Worm (Caenorhabditis elegans) whole organism, young adult: ENCODE measurements around the gene W08E12.8.
A peak's percentile ranks its signal among the peaks of the same experiment; 100 is the strongest.

ENCODE experiments used
- C17E4.6 ChIP-seq: fragments of 200-800 bp; sonication (Bioruptor generic); IDR thresholded peaks from 2 replicates; pipeline ENCODE4 v1.3.6; 2022; ENCODE audit warnings: missing genetic modification reagents, missing genetic modification characterization, missing compliant biosample characterization
- F49E8.2 ChIP-seq: sonication (generic microtip); optimal IDR thresholded peaks from 3 replicates; lab custom pipeline; 2017; ENCODE audit warnings: missing genetic modification characterization, mild to moderate bottlenecking, missing compliant biosample characterization, antibody characterized with exemption, moderate library complexity; ENCODE audit not compliant: insufficient read depth
- F55B11.4 ChIP-seq: sonication (generic microtip); optimal IDR thresholded peaks from 2 replicates; lab custom pipeline; 2016; ENCODE audit warnings: missing compliant biosample characterization, missing genetic modification characterization, borderline replicate concordance; ENCODE audit not compliant: insufficient read depth
- F57A8.1 ChIP-seq: fragments of 200-800 bp; sonication (Bioruptor generic); optimal IDR thresholded peaks from 2 replicates; lab custom pipeline; 2018; ENCODE audit warnings: mild to moderate bottlenecking, missing genetic modification characterization, moderate library complexity, missing compliant biosample characterization
- K11D2.4 ChIP-seq: fragments of 200-800 bp; sonication (Bioruptor generic); IDR thresholded peaks from 2 replicates; pipeline ENCODE4 v1.3.6; 2022; ENCODE audit warnings: missing genetic modification reagents, missing genetic modification characterization, missing compliant biosample characterization
- K12H6.12 ChIP-seq: fragments of 200-800 bp; sonication (Bioruptor generic); optimal IDR thresholded peaks from 2 replicates; lab custom pipeline; 2018; ENCODE audit warnings: mild to moderate bottlenecking, missing genetic modification characterization, missing compliant biosample characterization
- T07F8.4 ChIP-seq: sonication (generic microtip); optimal IDR thresholded peaks from 2 replicates; lab custom pipeline; 2016; ENCODE audit warnings: mild to moderate bottlenecking, missing genetic modification characterization, moderate library complexity, missing compliant biosample characterization
- Y53F4B.3 ChIP-seq: fragments of 200-800 bp; sonication (Bioruptor generic); IDR thresholded peaks from 2 replicates; pipeline ENCODE4 v1.3.6; 2022; ENCODE audit warnings: missing genetic modification reagents, missing genetic modification characterization, missing compliant biosample characterization
- Y53G8AR.9 ChIP-seq: fragments of 200-800 bp; sonication (Bioruptor generic); conservative IDR thresholded peaks from 2 replicates; pipeline ENCODE4 v1.3.6; 2022; ENCODE audit warnings: missing genetic modification reagents, missing genetic modification characterization, missing compliant biosample characterization
- ZK185.1 ChIP-seq: sonication (generic microtip); optimal IDR thresholded peaks from 2 replicates; lab custom pipeline; 2016; ENCODE audit warnings: mild to moderate bottlenecking, missing genetic modification characterization, missing compliant biosample characterization; ENCODE audit not compliant: poor library complexity, severe bottlenecking
- atf-7 ChIP-seq: sonication (generic microtip); optimal IDR thresholded peaks from 2 replicates; lab custom pipeline; 2017; ENCODE audit warnings: mild to moderate bottlenecking, missing genetic modification characterization, missing compliant biosample characterization
- athp-1 ChIP-seq: sonication (generic microtip); optimal IDR thresholded peaks from 2 replicates; lab custom pipeline; 2017; ENCODE audit warnings: mild to moderate bottlenecking, missing genetic modification characterization, missing compliant biosample characterization
- attf-3 ChIP-seq: fragments of 200-800 bp; sonication (Bioruptor generic); conservative IDR thresholded peaks from 2 replicates; pipeline ENCODE4 v1.3.6; 2022; ENCODE audit warnings: missing genetic modification reagents, missing genetic modification characterization, missing compliant biosample characterization
- attf-6 ChIP-seq: fragments of 200-800 bp; sonication (Bioruptor generic); IDR thresholded peaks from 2 replicates; pipeline ENCODE4 v1.3.6; 2022; ENCODE audit warnings: missing genetic modification reagents, missing genetic modification characterization, missing compliant biosample characterization
- bed-2 ChIP-seq: fragments of 200-800 bp; sonication (Bioruptor generic); IDR thresholded peaks from 2 replicates; pipeline ENCODE4 v1.3.6; 2022; ENCODE audit warnings: missing genetic modification reagents, missing genetic modification characterization, missing compliant biosample characterization
- ceh-100 ChIP-seq: fragments of 200-800 bp; sonication (Bioruptor generic); IDR thresholded peaks from 2 replicates; pipeline ENCODE4 v1.3.6; 2022; ENCODE audit warnings: missing genetic modification reagents, missing genetic modification characterization, missing compliant biosample characterization
- ceh-27 ChIP-seq: fragments of 200-800 bp; sonication (Bioruptor generic); optimal IDR thresholded peaks from 2 replicates; lab custom pipeline; 2018; ENCODE audit warnings: mild to moderate bottlenecking, missing genetic modification characterization, moderate library complexity, missing compliant biosample characterization
- ceh-40 ChIP-seq: fragments of 200-800 bp; sonication (Bioruptor generic); IDR thresholded peaks from 2 replicates; pipeline ENCODE4 v1.3.6; 2022; ENCODE audit warnings: missing genetic modification characterization, missing compliant biosample characterization
- ceh-91 ChIP-seq: fragments of 200-800 bp; sonication (Bioruptor generic); IDR thresholded peaks from 2 replicates; pipeline ENCODE4 v1.3.6; 2022; ENCODE audit warnings: missing genetic modification reagents, missing genetic modification characterization, missing compliant biosample characterization
- dpl-1 ChIP-seq: fragments of 150-350 bp; optimal IDR thresholded peaks from 2 replicates; lab custom pipeline; 2014; ENCODE audit warnings: missing biosample characterization, missing genetic modification reagents, missing genetic modification characterization
- efl-1 ChIP-seq: fragments of 150-350 bp; optimal IDR thresholded peaks from 2 replicates; lab custom pipeline; 2014; ENCODE audit warnings: missing biosample characterization, missing genetic modification reagents, missing genetic modification characterization
- egl-44 ChIP-seq: fragments of 200-800 bp; sonication (Bioruptor generic); IDR thresholded peaks from 2 replicates; pipeline ENCODE4 v1.3.6; 2022; ENCODE audit warnings: missing genetic modification reagents, missing genetic modification characterization, missing compliant biosample characterization
- fkh-3 ChIP-seq: sonication (generic microtip); optimal IDR thresholded peaks from 2 replicates; lab custom pipeline; 2016; ENCODE audit warnings: mild to moderate bottlenecking, missing genetic modification characterization, missing compliant biosample characterization
- him-1 ChIP-seq: sonication (generic microtip); optimal IDR thresholded peaks from 2 replicates; lab custom pipeline; 2016; ENCODE audit warnings: missing genotype, missing genetic modification reagents, missing genetic modification characterization, missing compliant biosample characterization
- hsf-1 ChIP-seq: fragments of 200-800 bp; sonication (Bioruptor generic); IDR thresholded peaks from 2 replicates; pipeline ENCODE4 v1.3.6; 2022; ENCODE audit warnings: missing genetic modification reagents, missing genetic modification characterization, missing compliant biosample characterization
- lin-26 ChIP-seq: fragments of 200-800 bp; sonication (Bioruptor generic); IDR thresholded peaks from 2 replicates; pipeline ENCODE4 v1.3.6; 2022; ENCODE audit warnings: missing genetic modification reagents, missing genetic modification characterization, missing compliant biosample characterization
- madf-10 ChIP-seq: sonication (generic microtip); optimal IDR thresholded peaks from 2 replicates; lab custom pipeline; 2016; ENCODE audit warnings: mild to moderate bottlenecking, missing genetic modification characterization, missing compliant biosample characterization
- madf-3 ChIP-seq: fragments of 200-800 bp; sonication (Bioruptor generic); IDR thresholded peaks from 2 replicates; pipeline ENCODE4 v1.3.6; 2022; ENCODE audit warnings: missing genetic modification reagents, missing genetic modification characterization, missing compliant biosample characterization
- madf-6 ChIP-seq: fragments of 200-800 bp; sonication (Bioruptor generic); IDR thresholded peaks from 2 replicates; pipeline ENCODE4 v1.3.6; 2022; ENCODE audit warnings: missing genetic modification reagents, missing genetic modification characterization, missing compliant biosample characterization
- nhr-120 ChIP-seq: fragments of 200-800 bp; sonication (Bioruptor generic); IDR thresholded peaks from 2 replicates; pipeline ENCODE4 v1.3.6; 2022; ENCODE audit warnings: missing genetic modification characterization, missing compliant biosample characterization
- nhr-179 ChIP-seq: sonication (generic microtip); optimal IDR thresholded peaks from 2 replicates; lab custom pipeline; 2016; ENCODE audit warnings: mild to moderate bottlenecking, missing genetic modification characterization, missing compliant biosample characterization
- pbrm-1 ChIP-seq: fragments of 200-800 bp; sonication (Bioruptor generic); IDR thresholded peaks from 2 replicates; pipeline ENCODE4 v1.3.6; 2022; ENCODE audit warnings: missing genetic modification reagents, missing genetic modification characterization, missing compliant biosample characterization
- rcor-1 ChIP-seq: fragments of 200-800 bp; sonication (Bioruptor generic); IDR thresholded peaks from 2 replicates; pipeline ENCODE4 v1.3.6; 2022; ENCODE audit warnings: missing genetic modification reagents, missing genetic modification characterization, missing compliant biosample characterization
- rpc-1 ChIP-seq, 2 experiments: fragments of 150-350 bp in 1 of 2; sonication (generic microtip) in 1 of 2; optimal IDR thresholded peaks; 2 replicates each; lab custom pipeline; 2014 to 2018; ENCODE audit warnings: missing biosample characterization in 1 of 2, missing genetic modification characterization in 1 of 2, missing genetic modification reagents in 1 of 2, missing genotype in 1 of 2
- snpc-1.1 ChIP-seq: sonication (generic microtip); optimal IDR thresholded peaks from 2 replicates; lab custom pipeline; 2017; ENCODE audit warnings: missing genetic modification characterization, mild to moderate bottlenecking, missing compliant biosample characterization, antibody characterized with exemption, moderate library complexity, missing genotype, missing genetic modification reagents; ENCODE audit not compliant: insufficient read depth
- snpc-3.4 ChIP-seq: sonication (generic microtip); optimal IDR thresholded peaks from 2 replicates; lab custom pipeline; 2017; ENCODE audit warnings: missing genetic modification characterization, mild to moderate bottlenecking, missing compliant biosample characterization, antibody characterized with exemption, moderate library complexity, missing genotype, missing genetic modification reagents
- snpc-4 ChIP-seq, 5 experiments: fragments of 150-350 bp in 1 of 5; sonication (generic microtip) in 4 of 5; optimal IDR thresholded peaks; 2 replicates each; lab custom pipeline; 2014 to 2018; ENCODE audit warnings: missing genetic modification characterization in 5 of 5, missing biosample characterization in 3 of 5, antibody characterized with exemption in 2 of 5, mild to moderate bottlenecking in 2 of 5, missing compliant biosample characterization in 2 of 5, missing genotype in 2 of 5, moderate library complexity in 2 of 5, missing genetic modification reagents in 1 of 5
- somi-1 ChIP-seq: fragments of 200-800 bp; sonication (Bioruptor generic); optimal IDR thresholded peaks from 2 replicates; lab custom pipeline; 2018; ENCODE audit warnings: mild to moderate bottlenecking, missing genetic modification characterization, missing compliant biosample characterization
- sptf-2 ChIP-seq: fragments of 200-800 bp; sonication (Bioruptor generic); optimal IDR thresholded peaks from 2 replicates; lab custom pipeline; 2018; ENCODE audit warnings: mild to moderate bottlenecking, missing genetic modification characterization, missing compliant biosample characterization
- tlf-1 ChIP-seq: fragments of 200-800 bp; sonication (Bioruptor generic); optimal IDR thresholded peaks from 2 replicates; lab custom pipeline; 2018; ENCODE audit warnings: mild to moderate bottlenecking, missing genetic modification characterization, missing compliant biosample characterization
- unc-130 ChIP-seq: sonication (generic microtip); optimal IDR thresholded peaks from 2 replicates; lab custom pipeline; 2016; ENCODE audit warnings: missing genetic modification reagents, missing genetic modification characterization, missing compliant biosample characterization
- xnd-1 ChIP-seq: sonication (generic microtip); optimal IDR thresholded peaks from 2 replicates; lab custom pipeline; 2016; ENCODE audit warnings: missing genotype, missing genetic modification reagents, missing genetic modification characterization, missing compliant biosample characterization
- ztf-18 ChIP-seq: sonication (generic microtip); optimal IDR thresholded peaks from 2 replicates; lab custom pipeline; 2016; ENCODE audit warnings: missing genotype, mild to moderate bottlenecking, missing genetic modification characterization, missing compliant biosample characterization
- ztf-26 ChIP-seq: sonication (generic microtip); optimal IDR thresholded peaks from 2 replicates; lab custom pipeline; 2017; ENCODE audit warnings: missing genetic modification characterization, missing compliant biosample characterization
- ztf-3 ChIP-seq: fragments of 200-800 bp; sonication (Bioruptor generic); optimal IDR thresholded peaks from 2 replicates; lab custom pipeline; 2018; ENCODE audit warnings: mild to moderate bottlenecking, missing genetic modification characterization, missing compliant biosample characterization
- ztf-6 ChIP-seq: fragments of 200-800 bp; sonication (Bioruptor generic); IDR thresholded peaks from 2 replicates; pipeline ENCODE4 v1.3.6; 2022; ENCODE audit warnings: missing genetic modification reagents, missing genetic modification characterization, missing compliant biosample characterization

Gene W08E12.8

DNA sequence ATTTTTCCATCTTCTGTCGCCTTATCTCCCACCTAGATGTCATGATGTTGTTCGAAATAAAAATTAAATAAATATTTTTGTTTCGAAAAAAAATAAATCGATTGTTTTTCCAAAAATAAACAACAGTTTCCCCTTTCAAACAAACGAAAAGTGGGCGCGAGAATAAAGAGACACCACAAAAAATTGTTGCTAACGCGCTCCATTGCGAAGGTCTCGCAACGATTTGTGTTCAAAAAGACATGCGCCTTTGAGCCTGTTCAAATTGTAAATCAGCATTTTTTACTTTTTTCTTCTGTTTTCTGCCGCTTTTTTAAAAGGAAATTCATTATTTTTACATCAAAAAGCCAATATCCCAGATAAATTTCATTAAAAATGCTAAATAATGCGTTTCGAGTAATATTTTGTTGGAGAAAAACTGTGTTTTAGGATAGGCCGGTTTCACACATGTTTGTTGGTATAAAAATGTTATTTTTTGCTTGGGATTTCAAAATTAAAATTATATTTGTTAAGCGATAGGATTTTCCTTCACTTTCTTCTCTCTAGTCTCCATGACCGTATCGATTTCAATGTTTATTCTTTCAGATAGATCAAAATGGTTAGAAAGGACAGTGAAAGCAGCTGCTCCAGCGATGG lies 2.5 kb downstream of the W08E12.8 start, which contains the start of gene W08E12.7 (continued):
- TF ChIP-seq ceh-91 (GFP tag; lab: Robert Waterston, UW) (peak; percentile 95), ceh-100 (GFP tag; lab: Robert Waterston, UW) (peak; percentile 95), snpc-4 (GFP tag; optimal IDR thresholded peaks at IDR 0.05; lab: Kevin White, UChicago) (peak; percentile 60), snpc-4 (tag; optimal IDR thresholded peaks at IDR 0.05; lab: Kevin White, UChicago) (peak; percentile 54 to 85 (median 80)), snpc-3.4 (tag; lab: Kevin White, UChicago) (peak; percentile 91), T07F8.4 (tag; lab: Kevin White, UChicago) (peak; percentile 20), atf-7 (tag; lab: Kevin White, UChicago) (peak; percentile 14), fkh-3 (tag; lab: Kevin White, UChicago) (no peak), rpc-1 (optimal IDR thresholded peaks at IDR 0.05; lab: Kevin White, UChicago) (no peak), rpc-1 (tag; optimal IDR thresholded peaks at IDR 0.05; lab: Kevin White, UChicago) (no peak), F49E8.2 (tag; lab: Kevin White, UChicago) (peak; percentile 94), madf-6 (peak; percentile 94), rcor-1 (GFP tag; lab: Robert Waterston, UW) (peak; percentile 89), ZK185.1 (peak; percentile 87), ztf-18 (peak; percentile 82), F55B11.4 (no peak), hsf-1 (GFP tag; lab: Robert Waterston, UW) (peak; percentile 61; the same call in 1 of the 2 replicates), madf-10 (tag; lab: Kevin White, UChicago) (peak; percentile 76), somi-1 (GFP tag; lab: Kevin White, UChicago) (peak; percentile 12), Y53G8AR.9 (GFP tag; lab: Robert Waterston, UW) (peak; percentile 81; the same call in 1 of the 2 replicates), tlf-1 (GFP tag; lab: Kevin White, UChicago) (peak; percentile 92), lin-26 (GFP tag; lab: Robert Waterston, UW) (peak; percentile 44; the same call in 1 of the 2 replicates), ztf-26 (tag; lab: Kevin White, UChicago) (peak; percentile 2), sptf-2 (peak; percentile 61), ceh-40 (GFP tag; lab: Robert Waterston, UW) (no peak), unc-130 (peak; percentile 91), egl-44 (GFP tag; lab: Robert Waterston, UW) (no peak), nhr-120 (GFP tag; lab: Robert Waterston, UW) (no peak), attf-6 (0 out of 2 replicates have a peak, but pooled peaks have one; percentile 38), snpc-1.1 (peak; percentile 72), nhr-179 (no peak), dpl-1 (peak; percentile 93), ztf-3 (GFP tag; lab: Kevin White, UChicago) (no peak), attf-3 (peak; percentile 74), bed-2 (0 out of 2 replicates have a peak, but pooled peaks have one; percentile 38), athp-1 (peak; percentile 89), madf-3 (GFP tag; lab: Robert Waterston, UW) (peak; percentile 90), ceh-27 (peak; percentile 89), Y53F4B.3 (peak; percentile 67), F57A8.1 (GFP tag; lab: Kevin White, UChicago) (no peak), ztf-6 (peak; percentile 67; the same call in 1 of the 2 replicates), pbrm-1 (peak; percentile 91), C17E4.6 (GFP tag; lab: Robert Waterston, UW) (0 out of 2 replicates have a peak, but pooled peaks have one; percentile 22), efl-1 (GFP tag; lab: Kevin White, UChicago) (peak; percentile 94), K11D2.4 (GFP tag; lab: Robert Waterston, UW) (peak; percentile 83), him-1 (peak; percentile 30), xnd-1 (tag; lab: Kevin White, UChicago) (peak; percentile 61), K12H6.12 (tag; lab: Kevin White, UChicago) (peak; percentile 82)
